Worm (Caenorhabditis elegans) whole organism, L4 larva: ENCODE data around the gene gcp-2.2.
A peak's percentile ranks its signal among the peaks of the same experiment; 100 is the strongest.

Source experiments
- F49E8.2 ChIP-seq: sonication (generic microtip); optimal IDR thresholded peaks from 2 replicates; lab custom pipeline; 2016; ENCODE audit warnings: missing compliant biosample characterization, mild to moderate bottlenecking, missing genetic modification characterization, borderline replicate concordance
- Y105C5A.15 ChIP-seq: fragments of 200-800 bp; sonication (Bioruptor generic); IDR thresholded peaks from 2 replicates; pipeline ENCODE4 v1.3.6; 2022; ENCODE audit warnings: missing genetic modification characterization, missing compliant biosample characterization
- Y48G9A.11 ChIP-seq: fragments of 200-800 bp; sonication (Bioruptor generic); IDR thresholded peaks from 2 replicates; pipeline ENCODE4 v1.3.6; 2022; ENCODE audit warnings: missing genetic modification reagents, missing genetic modification characterization, missing compliant biosample characterization
- aha-1 ChIP-seq: fragments of 150-350 bp; peaks from one replicate; lab custom pipeline; 2014; ENCODE audit warnings: missing biosample characterization, missing genetic modification characterization
- ama-1 ChIP-seq: fragments of 150-350 bp; optimal IDR thresholded peaks from 2 replicates; lab custom pipeline; 2014; ENCODE audit warnings: inconsistent platforms, mixed read lengths
- arid-1 ChIP-seq: fragments of 200-800 bp; sonication (Bioruptor generic); conservative IDR thresholded peaks from 2 replicates; pipeline ENCODE4 v1.3.6; 2022; ENCODE audit warnings: missing genetic modification reagents, missing genetic modification characterization, missing compliant biosample characterization
- attf-4 ChIP-seq: sonication (generic microtip); optimal IDR thresholded peaks from 3 replicates; lab custom pipeline; 2017; ENCODE audit warnings: missing biosample characterization, missing genetic modification characterization
- ceh-20 ChIP-seq: fragments of 200-800 bp; sonication (Bioruptor generic); IDR thresholded peaks from 2 replicates; pipeline ENCODE4 v1.3.6; 2022; ENCODE audit warnings: missing genetic modification reagents, missing genetic modification characterization, missing compliant biosample characterization
- cey-2 ChIP-seq: sonication (generic microtip); optimal IDR thresholded peaks from 3 replicates; lab custom pipeline; 2017; ENCODE audit warnings: missing genetic modification characterization, mild to moderate bottlenecking, missing compliant biosample characterization, antibody characterized with exemption, borderline replicate concordance; ENCODE audit not compliant: insufficient read depth
- ctbp-1 ChIP-seq: fragments of 200-800 bp; sonication (Bioruptor generic); IDR thresholded peaks from 2 replicates; pipeline ENCODE4 v1.3.6; 2022; ENCODE audit warnings: missing genetic modification reagents, missing genetic modification characterization, missing compliant biosample characterization
- daf-16 ChIP-seq, 3 experiments: sonication (generic microtip); optimal IDR thresholded peaks; 2 replicates each; lab custom pipeline; 2016 to 2017; ENCODE audit warnings: missing genetic modification characterization in 3 of 3, missing genetic modification reagents in 3 of 3, mild to moderate bottlenecking in 2 of 3, missing compliant biosample characterization in 2 of 3, missing biosample characterization in 1 of 3, moderate library complexity in 1 of 3
- dmd-6 ChIP-seq: fragments of 200-800 bp; sonication (Bioruptor generic); IDR thresholded peaks from 2 replicates; pipeline ENCODE4 v1.3.6; 2022; ENCODE audit warnings: missing genetic modification reagents, missing genetic modification characterization, missing compliant biosample characterization
- dpl-1 ChIP-seq: fragments of 150-350 bp; optimal IDR thresholded peaks from 2 replicates; lab custom pipeline; 2014; ENCODE audit warnings: missing biosample characterization, missing genetic modification reagents, missing genetic modification characterization
- duxl-1 ChIP-seq: sonication (generic microtip); optimal IDR thresholded peaks from 2 replicates; lab custom pipeline; 2016; ENCODE audit warnings: mild to moderate bottlenecking, missing genetic modification characterization, moderate library complexity, missing compliant biosample characterization; ENCODE audit not compliant: poor library complexity
- dve-1 ChIP-seq: sonication (generic microtip); optimal IDR thresholded peaks from 2 replicates; lab custom pipeline; 2017; ENCODE audit warnings: antibody characterized with exemption, mild to moderate bottlenecking, missing genetic modification characterization, missing compliant biosample characterization; ENCODE audit not compliant: insufficient read depth
- hif-1 ChIP-seq, 2 experiments: sonication (generic microtip); optimal IDR thresholded peaks; 2 replicates each; lab custom pipeline; 2016 to 2017; ENCODE audit warnings: missing compliant biosample characterization in 2 of 2, missing genetic modification characterization in 2 of 2, missing genetic modification reagents in 2 of 2, missing genotype in 2 of 2, mild to moderate bottlenecking in 1 of 2
- hlh-11 ChIP-seq: fragments of 200-800 bp; sonication (Bioruptor generic); optimal IDR thresholded peaks from 2 replicates; lab custom pipeline; 2018; ENCODE audit warnings: mild to moderate bottlenecking, missing genetic modification characterization, missing compliant biosample characterization
- hlh-30 ChIP-seq: sonication (generic microtip); optimal IDR thresholded peaks from 2 replicates; lab custom pipeline; 2017; ENCODE audit warnings: antibody characterized with exemption, mild to moderate bottlenecking, missing genetic modification characterization, missing compliant biosample characterization; ENCODE audit not compliant: insufficient read depth
- hmg-1.1 ChIP-seq: fragments of 200-800 bp; sonication (Bioruptor generic); IDR thresholded peaks from 2 replicates; pipeline ENCODE4 v1.3.6; 2022; ENCODE audit warnings: missing genetic modification reagents, missing genetic modification characterization, missing compliant biosample characterization
- jun-1 ChIP-seq: fragments of 150-350 bp; optimal IDR thresholded peaks from 2 replicates; lab custom pipeline; 2014; ENCODE audit warnings: missing biosample characterization, missing genetic modification reagents, missing genetic modification characterization
- lsy-2 ChIP-seq, 2 experiments: fragments of 150-350 bp in 1 of 2; sonication (generic microtip) in 1 of 2; optimal IDR thresholded peaks; 2 replicates each; lab custom pipeline; 2014 to 2017; ENCODE audit warnings: missing biosample characterization in 2 of 2, missing genetic modification characterization in 2 of 2
- mdl-1 ChIP-seq, 2 experiments: fragments of 150-350 bp in 1 of 2; sonication (generic microtip) in 1 of 2; optimal IDR thresholded peaks; 2 replicates each; lab custom pipeline; 2014 to 2017; ENCODE audit warnings: missing biosample characterization in 2 of 2, missing genetic modification characterization in 2 of 2
- mdt-29 ChIP-seq: fragments of 200-800 bp; sonication (Bioruptor generic); IDR thresholded peaks from 2 replicates; pipeline ENCODE4 v1.3.6; 2022; ENCODE audit warnings: missing genetic modification reagents, missing genetic modification characterization, missing compliant biosample characterization
- mep-1 ChIP-seq: fragments of 150-350 bp; sonication (generic microtip); optimal IDR thresholded peaks from 3 replicates; lab custom pipeline; 2014; ENCODE audit warnings: missing biosample characterization, missing genetic modification characterization
- mes-2 ChIP-seq: sonication (generic microtip); optimal IDR thresholded peaks from 2 replicates; lab custom pipeline; 2016; ENCODE audit warnings: missing genotype, mild to moderate bottlenecking, missing genetic modification characterization, missing compliant biosample characterization; ENCODE audit not compliant: poor library complexity, severe bottlenecking
- mxl-2 ChIP-seq: fragments of 200-800 bp; sonication (Bioruptor generic); conservative IDR thresholded peaks from 2 replicates; pipeline ENCODE4 v1.3.6; 2022; ENCODE audit warnings: missing genetic modification reagents, missing genetic modification characterization, missing compliant biosample characterization
- mxl-3 ChIP-seq: fragments of 200-800 bp; sonication (Bioruptor generic); optimal IDR thresholded peaks from 2 replicates; lab custom pipeline; 2018; ENCODE audit warnings: mild to moderate bottlenecking, missing genetic modification characterization, missing compliant biosample characterization
- nhr-10 ChIP-seq: fragments of 150-350 bp; optimal IDR thresholded peaks from 2 replicates; lab custom pipeline; 2014; ENCODE audit warnings: missing biosample characterization, missing genetic modification characterization
- nhr-237 ChIP-seq: sonication (generic microtip); optimal IDR thresholded peaks from 2 replicates; lab custom pipeline; 2017; ENCODE audit warnings: missing biosample characterization, missing genetic modification characterization
- nhr-28 ChIP-seq: fragments of 150-350 bp; optimal IDR thresholded peaks from 2 replicates; lab custom pipeline; 2014; ENCODE audit warnings: missing biosample characterization, missing genetic modification characterization
- nhr-42 ChIP-seq: fragments of 200-800 bp; sonication (Bioruptor generic); IDR thresholded peaks from 2 replicates; pipeline ENCODE4 v1.3.6; 2022; ENCODE audit warnings: missing genetic modification characterization, missing compliant biosample characterization
- nhr-48 ChIP-seq: sonication (generic microtip); optimal IDR thresholded peaks from 2 replicates; lab custom pipeline; 2016; ENCODE audit warnings: mild to moderate bottlenecking, missing genetic modification characterization, missing compliant biosample characterization
- nhr-6 ChIP-seq: fragments of 150-350 bp; optimal IDR thresholded peaks from 2 replicates; lab custom pipeline; 2014; ENCODE audit warnings: missing biosample characterization, missing genetic modification characterization
- nhr-77 ChIP-seq: fragments of 150-350 bp; optimal IDR thresholded peaks from 2 replicates; lab custom pipeline; 2014; ENCODE audit warnings: missing biosample characterization, missing genetic modification characterization
- pqm-1 ChIP-seq: sonication (generic microtip); optimal IDR thresholded peaks from 2 replicates; lab custom pipeline; 2017; ENCODE audit warnings: missing biosample characterization, missing genetic modification characterization
- rbr-2 ChIP-seq: sonication (generic microtip); optimal IDR thresholded peaks from 2 replicates; lab custom pipeline; 2016; ENCODE audit warnings: missing genotype, missing genetic modification characterization, missing compliant biosample characterization
- saeg-2 ChIP-seq: fragments of 200-800 bp; sonication (Bioruptor generic); IDR thresholded peaks from 2 replicates; pipeline ENCODE4 v1.3.6; 2022; ENCODE audit warnings: missing genetic modification reagents, missing genetic modification characterization, missing compliant biosample characterization
- snpc-1.2 ChIP-seq: fragments of 200-800 bp; sonication (Bioruptor generic); IDR thresholded peaks from 2 replicates; pipeline ENCODE4 v1.3.6; 2022; ENCODE audit warnings: missing genetic modification reagents, missing genetic modification characterization, missing compliant biosample characterization
- unc-62 ChIP-seq, 3 experiments: fragments of 150-350 bp in 1 of 3; sonication (generic microtip); optimal IDR thresholded peaks in 2 of 3; peaks in 1 of 3; 1 replicate in 1 of 3; 2 replicates in 2 of 3; lab custom pipeline; 2014 to 2017; ENCODE audit warnings: missing biosample characterization in 3 of 3, missing genetic modification characterization in 3 of 3, missing genetic modification reagents in 3 of 3, missing genotype in 1 of 3
- ztf-11 ChIP-seq: fragments of 150-350 bp; optimal IDR thresholded peaks from 2 replicates; lab custom pipeline; 2014; ENCODE audit warnings: missing biosample characterization, missing genetic modification characterization
- ztf-7 ChIP-seq: fragments of 150-350 bp; optimal IDR thresholded peaks from 2 replicates; lab custom pipeline; 2014; ENCODE audit warnings: missing biosample characterization, missing genetic modification characterization

gcp-2.2 gene

ce11 chrX:11560076-11560475, 22.6 kb downstream of the gcp-2.2 start:
- no peak for TF ChIP-seq nhr-48 (tag; lab: Kevin White, UChicago)
- peak in 1 of 2 experiments; percentile 65 for TF ChIP-seq daf-16 (GFP tag; optimal IDR thresholded peaks at IDR 0.05; lab: Kevin White, UChicago)
- TF ChIP-seq daf-16 (tag; optimal IDR thresholded peaks at IDR 0.05; lab: Kevin White, UChicago) = no peak
- TF ChIP-seq ctbp-1 (GFP tag; lab: Robert Waterston, UW) = peak; percentile 45; the same call in 1 of the 2 replicates
- TF ChIP-seq nhr-77 (tag; lab: Kevin White, UChicago) = no peak
- peak; percentile 96 for TF ChIP-seq aha-1 (tag; lab: Kevin White, UChicago)
- TF ChIP-seq nhr-42 (GFP tag; lab: Robert Waterston, UW) = no peak
- no peak for TF ChIP-seq nhr-237 (tag; lab: Kevin White, UChicago)
- TF ChIP-seq ceh-20 (GFP tag; lab: Robert Waterston, UW) = peak; percentile 8; the same call in 1 of the 2 replicates
- no peak for TF ChIP-seq ama-1 (lab: Kevin White, UChicago)
- TF ChIP-seq hlh-11 = peak; percentile 14
- peak in 1 of 2 experiments; percentile 4 for TF ChIP-seq unc-62 (GFP tag; optimal IDR thresholded peaks at IDR 0.05 in 1 of 2; lab: Kevin White, UChicago)
- no peak for TF ChIP-seq unc-62 (tag; optimal IDR thresholded peaks at IDR 0.05; lab: Kevin White, UChicago)
- TF ChIP-seq jun-1 (tag; lab: Kevin White, UChicago) = no peak
- TF ChIP-seq hmg-1.1 (GFP tag; lab: Robert Waterston, UW) = 0 out of 2 replicates have a peak, but pooled peaks have one; percentile 29
- 0 out of 2 replicates have a peak, but pooled peaks have one; percentile 2 for TF ChIP-seq dmd-6

ce11 chrX:11560615-11561014, 23.1 kb downstream of the gcp-2.2 start, which contains the start of gene lev-8:
lev-8 (plus strand) TSS chrX:11560915.
- no peak for TF ChIP-seq pqm-1 (tag; lab: Kevin White, UChicago)
- no peak for TF ChIP-seq ztf-11
- TF ChIP-seq mdl-1 (tag; optimal IDR thresholded peaks at IDR 0.05; lab: Kevin White, UChicago) = no peak

DNA sequence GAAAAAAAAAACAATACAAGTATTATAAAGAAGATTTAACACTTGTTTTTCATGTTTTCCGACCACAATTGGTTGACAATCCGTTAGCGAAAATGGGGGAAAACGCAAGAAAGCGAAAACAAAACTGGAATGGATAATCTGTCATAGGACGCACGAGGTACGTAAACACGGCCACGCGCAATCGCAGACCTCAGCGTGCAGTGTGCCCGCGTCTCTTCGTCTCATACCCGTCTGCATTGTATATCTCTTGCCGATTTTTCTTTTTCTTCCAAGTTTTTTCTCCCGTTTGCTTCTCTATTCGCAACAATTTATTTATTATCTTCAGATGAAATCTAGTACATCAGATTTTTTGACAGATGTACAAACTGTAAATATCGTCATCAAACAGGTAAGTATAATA, 26.1 kb downstream of the gcp-2.2 start, which contains the start of gene trpp-9:
trpp-9 (plus strand) TSS at position 261 of the 400 bp plus-strand sequence.
- peak in 1 of 2 experiments; percentile 55 for TF ChIP-seq lsy-2 (tag; optimal IDR thresholded peaks at IDR 0.05; lab: Kevin White, UChicago)
- TF ChIP-seq duxl-1 (tag; lab: Kevin White, UChicago) = peak; percentile 16
- peak; percentile 22 for TF ChIP-seq cey-2
- TF ChIP-seq mdt-29 (GFP tag; lab: Robert Waterston, UW) = no peak
- peak; percentile 50; the same call in 1 of the 2 replicates for TF ChIP-seq dmd-6
- TF ChIP-seq hif-1 (tag; optimal IDR thresholded peaks at IDR 0.05; lab: Kevin White, UChicago) = peak in 1 of 2 experiments; percentile 31
- no peak for TF ChIP-seq Y105C5A.15 (GFP tag; lab: Robert Waterston, UW)
- TF ChIP-seq arid-1 = no peak
- peak; percentile 76 for TF ChIP-seq mxl-3 (GFP tag; lab: Kevin White, UChicago)
- TF ChIP-seq nhr-6 = peak; percentile 23
- no peak for TF ChIP-seq snpc-1.2 (GFP tag; lab: Robert Waterston, UW)
- TF ChIP-seq nhr-10 (tag; lab: Kevin White, UChicago) = no peak
- TF ChIP-seq mep-1 (tag; lab: Kevin White, UChicago) = peak; percentile 77
- TF ChIP-seq ztf-11 = no peak
- peak; percentile 17 for TF ChIP-seq dpl-1 (GFP tag; lab: Kevin White, UChicago)
- peak in 1 of 2 experiments; percentile 7 for TF ChIP-seq daf-16 (GFP tag; optimal IDR thresholded peaks at IDR 0.05; lab: Kevin White, UChicago)
- TF ChIP-seq daf-16 (tag; optimal IDR thresholded peaks at IDR 0.05; lab: Kevin White, UChicago) = no peak
- TF ChIP-seq hlh-11 = peak; percentile 71
- TF ChIP-seq nhr-28 (tag; lab: Kevin White, UChicago) = peak; percentile 71
- TF ChIP-seq aha-1 (tag; lab: Kevin White, UChicago) = peak; percentile 91
- no peak for TF ChIP-seq F49E8.2
- peak; percentile 75 for TF ChIP-seq hmg-1.1 (GFP tag; lab: Robert Waterston, UW)
- peak; percentile 97 for TF ChIP-seq hlh-30 (tag; lab: Kevin White, UChicago)
- TF ChIP-seq unc-62 (GFP tag; optimal IDR thresholded peaks at IDR 0.05 in 1 of 2; lab: Kevin White, UChicago) = peak in 1 of 2 experiments; percentile 96
- TF ChIP-seq unc-62 (tag; optimal IDR thresholded peaks at IDR 0.05; lab: Kevin White, UChicago) = no peak
- TF ChIP-seq Y48G9A.11 (GFP tag; lab: Robert Waterston, UW) = no peak
- TF ChIP-seq mdl-1 (tag; optimal IDR thresholded peaks at IDR 0.05; lab: Kevin White, UChicago) = peak; percentile 77 to 89
- peak; percentile 14 for TF ChIP-seq nhr-48 (tag; lab: Kevin White, UChicago)
- peak; percentile 47 for TF ChIP-seq dve-1 (tag; lab: Kevin White, UChicago)
- TF ChIP-seq saeg-2 (GFP tag; lab: Robert Waterston, UW) = no peak
- TF ChIP-seq rbr-2 = peak; percentile 15
- no peak for TF ChIP-seq mxl-2
- no peak for TF ChIP-seq attf-4 (tag; lab: Kevin White, UChicago)
- TF ChIP-seq ztf-7 (tag; lab: Kevin White, UChicago) = peak; percentile 27
- TF ChIP-seq mes-2 (tag; lab: Kevin White, UChicago) = peak; percentile 55
